Fruit fly (Drosophila melanogaster) S2 (cell line): ENCODE data around the gene tweek.

ENCODE experiments used
- CG8478 ChIP-seq: fragments of >200 bp; optimal IDR thresholded peaks from 2 replicates; lab custom pipeline; 2018
- CTCF ChIP-seq, 2 experiments: fragments of >200 bp; optimal IDR thresholded peaks; 2 replicates each; lab custom pipeline; 2018

dm6 chr2L:16859566-16859965, 28.7 kb upstream of the tweek start:
- TF ChIP-seq CG8478 (lab: Kevin White, UChicago) (no peak), CTCF (optimal IDR thresholded peaks at IDR 0.05; lab: Kevin White, UChicago) (no peak)
